Fruit fly (Drosophila melanogaster) whole organism, embryonic: ENCODE results near the gene CG31109.

ENCODE experiments used
- CG30431 ChIP-seq: fragments of 200-800 bp; sonication (Bioruptor generic); optimal IDR thresholded peaks from 2 replicates; lab custom pipeline; 2017; ENCODE audit warnings: missing biosample characterization, missing genetic modification characterization
- Rfx ChIP-seq: fragments of 200-800 bp; sonication (Bioruptor generic); IDR thresholded peaks from 2 replicates; pipeline ENCODE4 v1.3.6; 2022; ENCODE audit warnings: missing biosample characterization, missing genetic modification characterization
- pan ChIP-seq, 4 experiments: fragments of >200 bp in 3 of 4; fragments of 200-800 bp in 1 of 4; sonication (Bioruptor generic) in 1 of 4; optimal IDR thresholded peaks in 3 of 4; IDR thresholded peaks in 1 of 4; 2 replicates each; pipeline versions ENCODE4 v1.3.6 to Lab custom; 2017 to 2022; ENCODE audit warnings: missing biosample characterization in 2 of 4, missing genetic modification characterization in 2 of 4, mixed read lengths in 1 of 4
- sens ChIP-seq: fragments of 200-800 bp; sonication (Bioruptor generic); peaks from one replicate; lab custom pipeline; 2016; ENCODE audit warnings: missing biosample characterization, missing genetic modification characterization
- usp ChIP-seq: fragments of >200 bp; optimal IDR thresholded peaks from 2 replicates; lab custom pipeline; 2017; ENCODE audit warnings: missing biosample characterization, missing genetic modification characterization

dm6 chr3R:25054451-25055188 is at the start of gene CG31109:
- TF ChIP-seq pan (optimal IDR thresholded peaks at IDR 0.05; lab: Kevin White, UChicago), result no peak
- peak in 1 of 2 experiments; percentile 38 for TF ChIP-seq pan (GFP tag; optimal IDR thresholded peaks at IDR 0.05 in 1 of 2, IDR thresholded peaks at IDR 0.05 in 1 of 2)
- TF ChIP-seq Rfx (GFP tag; lab: Robert Waterston, UW), result peak; percentile 51
- TF ChIP-seq sens, result peak; percentile 86
- no peak for TF ChIP-seq CG30431 (GFP tag; lab: Kevin White, UChicago)
- no peak for TF ChIP-seq usp (GFP tag; lab: Kevin White, UChicago)
